Worm (Caenorhabditis elegans): Measurements from ENCODE around the gene lars-1.

The lars-1 gene

DNA sequence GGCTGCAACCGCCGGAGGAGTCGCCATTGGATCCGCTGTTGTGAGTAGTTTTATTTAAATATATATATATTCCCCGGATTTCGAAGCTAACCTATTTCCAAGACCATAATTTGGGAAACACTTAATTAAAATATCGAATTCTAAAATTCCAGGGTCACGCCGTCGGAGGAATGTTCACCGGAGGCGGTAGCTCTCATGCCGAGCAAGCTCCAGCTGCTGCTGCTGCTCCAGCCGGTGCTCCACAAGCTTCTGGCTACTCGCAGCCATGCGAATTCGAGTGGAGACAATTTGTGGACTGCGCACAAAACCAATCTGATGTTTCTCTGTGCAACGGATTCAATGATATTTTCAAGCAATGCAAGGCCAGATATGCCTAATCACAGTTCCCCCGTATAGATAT lies 34.3 kb downstream of the lars-1 start:
- TF ChIP-seq him-1 (tag; optimal IDR thresholded peaks at IDR 0.05) (no peak), W03F9.2 (tag; optimal IDR thresholded peaks at IDR 0.05) (no peak), dao-5 (tag; optimal IDR thresholded peaks at IDR 0.05) (no peak)

DNA sequence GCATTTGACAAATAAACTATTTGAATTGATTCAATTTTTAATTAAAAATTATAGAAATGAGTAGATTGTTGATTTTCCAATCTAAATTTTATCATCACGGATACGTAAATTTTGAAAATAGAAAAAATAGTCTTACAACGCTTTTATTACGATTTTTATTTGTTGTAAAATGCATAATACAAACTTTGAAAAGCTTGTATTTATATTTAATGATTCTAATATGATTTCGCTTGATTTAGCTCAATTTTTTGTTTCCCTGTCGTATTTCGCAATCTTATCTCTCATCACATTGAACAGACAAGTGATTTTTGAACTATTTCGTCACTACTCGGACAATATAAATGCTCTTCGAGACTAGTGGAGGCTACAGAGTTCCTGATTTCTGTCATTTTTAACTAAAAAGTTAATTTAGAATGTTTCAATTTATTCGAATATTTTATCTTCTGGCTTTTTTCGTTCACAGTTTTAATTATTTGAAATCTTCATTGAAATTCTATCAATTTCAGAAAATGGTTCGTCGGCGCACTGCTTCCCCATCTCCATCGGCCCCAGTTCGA lies 35.0 kb downstream of the lars-1 start, which contains the start of the genes wht-3 and har-1:
TSS of gene wht-3 (minus strand) at position 51 of the 557 bp plus-strand sequence.
TSS of gene har-1 (plus strand) at position 507 of the 557 bp plus-strand sequence.
- TF ChIP-seq W03F9.2 (tag; optimal IDR thresholded peaks at IDR 0.05) (no peak), dao-5 (tag; optimal IDR thresholded peaks at IDR 0.05) (no peak), him-1 (tag; optimal IDR thresholded peaks at IDR 0.05) (no peak)

ce11 chrIII:4150919-4151318 lies 35.7 kb downstream of the lars-1 start:
- TF ChIP-seq W03F9.2 (tag; optimal IDR thresholded peaks at IDR 0.05) (peak; percentile 73), him-1 (tag; optimal IDR thresholded peaks at IDR 0.05) (no peak), dao-5 (tag; optimal IDR thresholded peaks at IDR 0.05) (no peak)

- TF ChIP-seq dao-5 (tag; optimal IDR thresholded peaks at IDR 0.05) (no peak), W03F9.2 (tag; optimal IDR thresholded peaks at IDR 0.05) (no peak), him-1 (tag; optimal IDR thresholded peaks at IDR 0.05) (no peak)
Measured at ce11 chrIII:4143170-4143569, 43.4 kb downstream of the lars-1 start.

ce11 chrIII:4137180-4137579 lies 49.4 kb downstream of the lars-1 start:
- no peak for TF ChIP-seq dao-5 (tag; optimal IDR thresholded peaks at IDR 0.05)
- no peak for TF ChIP-seq W03F9.2 (tag; optimal IDR thresholded peaks at IDR 0.05)
- TF ChIP-seq him-1 (tag; optimal IDR thresholded peaks at IDR 0.05) = no peak

ce11 chrIII:4134059-4134458 lies 52.5 kb downstream of the lars-1 start:
- TF ChIP-seq dao-5 (tag; optimal IDR thresholded peaks at IDR 0.05) = no peak

DNA sequence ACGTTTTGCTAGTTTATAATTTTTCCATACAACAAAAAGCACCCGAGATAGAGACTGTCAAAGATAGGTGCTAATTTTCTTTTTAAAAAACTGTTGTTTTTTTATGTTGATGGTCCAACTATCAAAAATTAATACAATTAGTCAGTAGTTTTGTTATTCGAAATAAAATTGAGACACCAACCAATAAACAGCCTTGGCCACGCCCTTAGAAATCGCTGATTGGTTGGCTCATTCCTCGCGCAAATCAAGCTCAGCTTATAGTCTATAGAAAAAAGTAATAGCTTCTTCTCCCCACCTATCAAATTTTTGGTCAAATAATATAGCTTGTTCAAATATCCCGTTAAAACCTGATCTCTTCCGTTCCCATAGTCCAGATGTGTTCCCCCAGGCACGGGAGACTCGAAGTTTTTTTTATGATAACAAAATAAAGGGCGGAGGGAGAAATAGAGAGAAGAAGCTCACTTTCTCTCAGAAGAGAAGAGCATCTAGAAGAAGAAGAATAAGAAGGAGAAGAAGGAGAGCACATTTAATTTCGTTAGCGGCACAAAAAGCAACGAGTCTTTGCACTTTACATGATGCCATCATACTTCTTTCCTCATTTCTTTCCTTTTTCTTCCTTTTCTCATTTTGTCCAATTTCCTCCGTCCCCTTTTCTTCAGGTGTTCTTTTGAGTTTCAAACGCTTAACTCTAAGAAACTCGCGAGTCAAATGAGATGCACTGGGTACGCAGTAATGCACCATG lies 54.6 kb downstream of the lars-1 start:
- TF ChIP-seq dao-5 (tag; optimal IDR thresholded peaks at IDR 0.05) (no peak), W03F9.2 (tag; optimal IDR thresholded peaks at IDR 0.05) (no peak), him-1 (tag; optimal IDR thresholded peaks at IDR 0.05) (no peak)
